Fruit fly (Drosophila melanogaster): ENCODE data around the gene CG11498.

CG11498 gene

DNA sequence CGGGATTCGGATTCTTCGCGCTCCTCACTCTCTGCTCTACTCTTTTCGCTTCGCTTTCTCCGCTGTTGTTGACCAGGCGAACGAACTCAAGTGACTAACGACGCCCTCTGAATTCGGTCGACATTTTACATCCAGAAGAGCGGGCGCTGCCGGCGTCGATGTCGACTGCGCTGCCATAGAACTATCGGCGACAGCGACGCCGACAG lies 42.5 kb upstream of the CG11498 start, which contains the start of gene CG9743 (continued):
- TF ChIP-seq unc-4 (GFP tag; IDR thresholded peaks at IDR 0.05; ENCODE audit: partially characterized antibody) (peak; percentile 23; the same call in 1 of the 2 replicates), NK7.1 (GFP tag; optimal IDR thresholded peaks at IDR 0.05) (no peak), CG12219 (GFP tag; optimal IDR thresholded peaks at IDR 0.05) (no peak), CG42726 (GFP tag; IDR thresholded peaks at IDR 0.05; ENCODE audit: partially characterized antibody) (0 out of 2 replicates have a peak, but pooled peaks have one; percentile 5), z (GFP tag; IDR thresholded peaks at IDR 0.05) (no peak), tap (tag; optimal IDR thresholded peaks at IDR 0.05) (no peak), CG31388 (GFP tag; optimal IDR thresholded peaks at IDR 0.05) (no peak), CG6791 (GFP tag; IDR thresholded peaks at IDR 0.05; ENCODE audit: partially characterized antibody) (peak; percentile 9; the same call in 1 of the 3 replicates), Atf3 (GFP tag; optimal IDR thresholded peaks at IDR 0.05) (no peak), CG7987 (GFP tag; optimal IDR thresholded peaks at IDR 0.05) (no peak), Mes4 (GFP tag; optimal IDR thresholded peaks at IDR 0.05) (no peak), CG12071 (GFP tag; optimal IDR thresholded peaks at IDR 0.05) (no peak), Atf-2 (GFP tag; optimal IDR thresholded peaks at IDR 0.05) (no peak), CG9932 (GFP tag; IDR thresholded peaks at IDR 0.05) (no peak), da (GFP tag; optimal IDR thresholded peaks at IDR 0.05) (no peak), Bdp1 (GFP tag; optimal IDR thresholded peaks at IDR 0.05) (no peak), sna (GFP tag; IDR thresholded peaks at IDR 0.05; ENCODE audit: partially characterized antibody) (0 out of 2 replicates have a peak, but pooled peaks have one; percentile 21)

DNA sequence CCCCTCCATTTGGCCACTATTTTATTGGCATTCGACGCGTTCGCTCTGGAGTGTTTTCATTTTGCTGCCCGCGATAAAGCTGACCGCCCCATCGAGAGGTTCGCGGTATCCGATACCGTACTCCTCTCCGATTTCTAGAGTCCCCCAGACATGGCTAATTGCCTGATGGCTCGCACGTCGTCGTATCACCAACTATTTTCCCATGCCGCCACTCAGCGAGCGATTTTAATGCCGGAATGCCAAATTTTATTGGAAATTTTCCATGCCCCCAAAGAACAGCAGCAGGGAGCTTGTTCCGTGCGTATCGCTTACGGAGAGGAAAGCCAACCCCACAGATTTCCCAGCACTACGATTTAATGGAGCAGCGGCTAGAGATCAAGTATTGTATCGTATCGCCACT lies 40.8 kb upstream of the CG11498 start:
- no peak for TF ChIP-seq Dfd (GFP tag; optimal IDR thresholded peaks at IDR 0.05)
- TF ChIP-seq exex (tag; optimal IDR thresholded peaks at IDR 0.05): peak; percentile 83
- no peak for TF ChIP-seq B-H2 (GFP tag; optimal IDR thresholded peaks at IDR 0.05)
- TF ChIP-seq CG18262 (tag; optimal IDR thresholded peaks at IDR 0.05): no peak
- TF ChIP-seq CG4707 (GFP tag; optimal IDR thresholded peaks at IDR 0.05): no peak
- no peak for TF ChIP-seq Dek (tag; optimal IDR thresholded peaks at IDR 0.05)
- no peak for TF ChIP-seq sqz (GFP tag; optimal IDR thresholded peaks at IDR 0.05)
- peak; percentile 95 for TF ChIP-seq sug (tag; optimal IDR thresholded peaks at IDR 0.05)
- TF ChIP-seq Ets65A (GFP tag): peak; percentile 87
- TF ChIP-seq Eip74EF (GFP tag; optimal IDR thresholded peaks at IDR 0.05): no peak
- TF ChIP-seq sd (tag; optimal IDR thresholded peaks at IDR 0.05): peak; percentile 79
- peak; percentile 8 for TF ChIP-seq mirr (GFP tag; optimal IDR thresholded peaks at IDR 0.05)
- TF ChIP-seq Adf1 (GFP tag; IDR thresholded peaks at IDR 0.05): peak; percentile 21; the same call in 1 of the 2 replicates
- no peak for TF ChIP-seq sim (GFP tag; IDR thresholded peaks at IDR 0.05)
- 0 out of 3 replicates have a peak, but pooled peaks have one; percentile 37 for TF ChIP-seq vnd (GFP tag; IDR thresholded peaks at IDR 0.05; ENCODE audit: partially characterized antibody)
- TF ChIP-seq ap (GFP tag; IDR thresholded peaks at IDR 0.05): no peak
- no peak for TF ChIP-seq Awh (GFP tag; IDR thresholded peaks at IDR 0.05)
- no peak for TF ChIP-seq Hmx (GFP tag; optimal IDR thresholded peaks at IDR 0.05)
- TF ChIP-seq Elba2 (GFP tag; optimal IDR thresholded peaks at IDR 0.05): no peak
- peak; percentile 23 for TF ChIP-seq GATAe (GFP tag; conservative IDR thresholded peaks at IDR 0.05)
- TF ChIP-seq CG34376 (GFP tag; optimal IDR thresholded peaks at IDR 0.05): peak; percentile 87
- peak; percentile 67; the same call in 1 of the 2 replicates for TF ChIP-seq crol (GFP tag; IDR thresholded peaks at IDR 0.05)
- 0 out of 2 replicates have a peak, but pooled peaks have one; percentile 15 for TF ChIP-seq CG32532 (GFP tag; IDR thresholded peaks at IDR 0.05)
- no peak for TF ChIP-seq Ssrp (tag; optimal IDR thresholded peaks at IDR 0.05)
- TF ChIP-seq Oaz (GFP tag; IDR thresholded peaks at IDR 0.05): no peak
- no peak for TF ChIP-seq Bteb2 (GFP tag; optimal IDR thresholded peaks at IDR 0.05)
